Worm (Caenorhabditis elegans): ENCODE measurements around the gene kin-9.

DNA sequence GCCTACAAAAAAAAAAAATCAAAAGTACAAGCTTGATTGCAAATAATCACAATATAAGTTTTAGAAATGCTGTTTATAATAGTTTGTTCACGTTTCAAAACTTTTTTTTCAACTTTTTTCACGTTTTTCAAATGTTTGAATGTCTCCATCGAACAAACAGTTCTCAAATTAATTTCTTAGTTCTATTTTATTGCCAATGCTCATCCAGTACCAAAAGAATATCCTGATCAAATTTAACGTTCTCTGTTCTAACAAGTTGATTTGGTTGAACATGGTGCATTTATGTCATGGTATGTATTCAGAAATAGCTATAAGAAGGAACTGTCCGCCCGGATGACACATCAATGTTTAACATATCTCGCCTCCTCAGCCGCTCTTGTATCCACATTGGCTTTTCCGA is at the start of gene kin-9:
- no peak for TF ChIP-seq tbx-2 (tag; optimal IDR thresholded peaks at IDR 0.05)
- no peak for TF ChIP-seq hlh-30 (tag; optimal IDR thresholded peaks at IDR 0.05; ENCODE audit: insufficient read depth)
- no peak for TF ChIP-seq pha-4 (tag; optimal IDR thresholded peaks at IDR 0.05)
- TF ChIP-seq tbx-7 (tag; optimal IDR thresholded peaks at IDR 0.05) = no peak
- TF ChIP-seq F13H6.1 (tag; optimal IDR thresholded peaks at IDR 0.05) = no peak
- TF ChIP-seq pqm-1 (tag; optimal IDR thresholded peaks at IDR 0.05) = no peak

All from whole organism, late embryonic.